Worm (Caenorhabditis elegans) whole organism, L1 larva: Measurements from ENCODE around the gene grd-6.

Experiments used
- C04F5.9 ChIP-seq: sonication (generic microtip); optimal IDR thresholded peaks from 2 replicates; lab custom pipeline; 2016; ENCODE audit warnings: missing genetic modification characterization, missing compliant biosample characterization
- C16A3.4 ChIP-seq: fragments of 150-350 bp; optimal IDR thresholded peaks from 2 replicates; lab custom pipeline; 2014; ENCODE audit warnings: missing biosample characterization, missing genetic modification characterization
- F16B12.6 ChIP-seq: fragments of 150-350 bp; optimal IDR thresholded peaks from 2 replicates; lab custom pipeline; 2014; ENCODE audit warnings: missing biosample characterization, missing genetic modification characterization
- blmp-1 ChIP-seq: fragments of 150-350 bp; optimal IDR thresholded peaks from 2 replicates; lab custom pipeline; 2014; ENCODE audit warnings: missing biosample characterization, missing genetic modification characterization
- ceh-8 ChIP-seq: fragments of 200-800 bp; sonication (Bioruptor generic); optimal IDR thresholded peaks from 2 replicates; lab custom pipeline; 2018; ENCODE audit warnings: mild to moderate bottlenecking, missing genetic modification characterization, moderate library complexity, missing compliant biosample characterization
- ceh-82 ChIP-seq, 3 experiments: fragments of 150-350 bp in 1 of 3; sonication (generic microtip) in 2 of 3; optimal IDR thresholded peaks; 2 replicates each; lab custom pipeline; 2014 to 2017; ENCODE audit warnings: missing biosample characterization in 3 of 3, missing genetic modification characterization in 3 of 3
- ceh-90 ChIP-seq: sonication (generic microtip); optimal IDR thresholded peaks from 2 replicates; lab custom pipeline; 2016; ENCODE audit warnings: missing genetic modification characterization, missing compliant biosample characterization
- ces-1 ChIP-seq: fragments of 150-350 bp; optimal IDR thresholded peaks from 2 replicates; lab custom pipeline; 2014; ENCODE audit warnings: missing biosample characterization, missing genetic modification reagents, missing genetic modification characterization
- dsc-1 ChIP-seq: sonication (generic microtip); optimal IDR thresholded peaks from 2 replicates; lab custom pipeline; 2016; ENCODE audit warnings: mild to moderate bottlenecking, missing genetic modification characterization, missing compliant biosample characterization
- efl-1 ChIP-seq, 4 experiments: fragments of 150-350 bp; optimal IDR thresholded peaks in 3 of 4; peaks in 1 of 4; 1 replicate in 1 of 4; 2 replicates in 3 of 4; lab custom pipeline; 2014; ENCODE audit warnings: missing biosample characterization in 2 of 4, missing genetic modification characterization in 2 of 4, missing genetic modification reagents in 2 of 4
- egl-13 ChIP-seq: sonication (generic microtip); optimal IDR thresholded peaks from 2 replicates; lab custom pipeline; 2016; ENCODE audit warnings: missing genotype, missing genetic modification reagents, missing genetic modification characterization, missing compliant biosample characterization
- egl-27 ChIP-seq, 2 experiments: fragments of 150-350 bp in 1 of 2; sonication (generic microtip); optimal IDR thresholded peaks; 3 replicates each; lab custom pipeline; 2017 to 2018; ENCODE audit warnings: missing biosample characterization in 2 of 2, missing genetic modification characterization in 2 of 2, missing genetic modification reagents in 2 of 2
- elt-3 ChIP-seq, 6 experiments: fragments of 150-350 bp in 1 of 6; sonication (generic microtip); optimal IDR thresholded peaks; 2 replicates each; lab custom pipeline; 2017 to 2018; ENCODE audit warnings: missing biosample characterization in 6 of 6, missing genetic modification characterization in 6 of 6, inconsistent platforms in 1 of 6
- ets-5 ChIP-seq: fragments of 200-800 bp; sonication (Bioruptor generic); IDR thresholded peaks from 2 replicates; pipeline ENCODE4 v1.3.6; 2022; ENCODE audit warnings: missing genetic modification characterization, missing compliant biosample characterization
- fkh-10 ChIP-seq: sonication (generic microtip); optimal IDR thresholded peaks from 2 replicates; lab custom pipeline; 2017; ENCODE audit warnings: missing biosample characterization, missing genetic modification reagents, missing genetic modification characterization
- fkh-8 ChIP-seq: sonication (generic microtip); optimal IDR thresholded peaks from 2 replicates; lab custom pipeline; 2016; ENCODE audit warnings: mild to moderate bottlenecking, missing genetic modification characterization, missing compliant biosample characterization
- fos-1 ChIP-seq: fragments of 150-350 bp; optimal IDR thresholded peaks from 2 replicates; lab custom pipeline; 2014; ENCODE audit warnings: missing biosample characterization, missing genetic modification characterization
- grh-1 ChIP-seq: fragments of 200-800 bp; sonication (Bioruptor generic); IDR thresholded peaks from 2 replicates; pipeline ENCODE4 v1.3.6; 2022; ENCODE audit warnings: missing genetic modification reagents, missing genetic modification characterization, missing compliant biosample characterization
- hlh-4 ChIP-seq: sonication (generic microtip); optimal IDR thresholded peaks from 2 replicates; lab custom pipeline; 2016; ENCODE audit warnings: mild to moderate bottlenecking, missing genetic modification characterization, missing compliant biosample characterization
- lin-14 ChIP-seq: fragments of 200-800 bp; sonication (Bioruptor generic); optimal IDR thresholded peaks from 2 replicates; lab custom pipeline; 2018; ENCODE audit warnings: mild to moderate bottlenecking, missing genetic modification characterization, moderate library complexity, missing compliant biosample characterization
- lin-15B ChIP-seq: fragments of 150-350 bp; sonication (generic microtip); optimal IDR thresholded peaks from 3 replicates; lab custom pipeline; 2014; ENCODE audit warnings: missing biosample characterization, missing genetic modification characterization
- mab-9 ChIP-seq: fragments of 200-800 bp; sonication (Bioruptor generic); IDR thresholded peaks from 2 replicates; pipeline ENCODE4 v1.3.6; 2022; ENCODE audit warnings: missing genetic modification reagents, missing genetic modification characterization, missing compliant biosample characterization
- mef-2 ChIP-seq: fragments of 150-350 bp; optimal IDR thresholded peaks from 2 replicates; lab custom pipeline; 2014; ENCODE audit warnings: missing biosample characterization, missing genetic modification characterization
- mep-1 ChIP-seq: fragments of 150-350 bp; optimal IDR thresholded peaks from 2 replicates; lab custom pipeline; 2014; ENCODE audit warnings: missing biosample characterization, missing genetic modification characterization
- nhr-19 ChIP-seq: fragments of 200-800 bp; sonication (Bioruptor generic); conservative IDR thresholded peaks from 2 replicates; pipeline ENCODE4 v1.3.6; 2022; ENCODE audit warnings: missing genetic modification characterization, missing compliant biosample characterization
- nhr-20 ChIP-seq: sonication (generic microtip); optimal IDR thresholded peaks from 2 replicates; lab custom pipeline; 2016; ENCODE audit warnings: mild to moderate bottlenecking, missing genetic modification characterization, missing compliant biosample characterization
- nhr-237 ChIP-seq: fragments of 150-350 bp; optimal IDR thresholded peaks from 2 replicates; lab custom pipeline; 2014; ENCODE audit warnings: missing biosample characterization, missing genetic modification characterization
- nhr-47 ChIP-seq: sonication (generic microtip); optimal IDR thresholded peaks from 2 replicates; lab custom pipeline; 2016; ENCODE audit warnings: mild to moderate bottlenecking, missing genetic modification characterization, moderate library complexity, missing compliant biosample characterization
- nhr-71 ChIP-seq: sonication (generic microtip); optimal IDR thresholded peaks from 2 replicates; lab custom pipeline; 2016; ENCODE audit warnings: mild to moderate bottlenecking, missing genetic modification characterization, moderate library complexity, missing compliant biosample characterization
- rnt-1 ChIP-seq: sonication (generic microtip); optimal IDR thresholded peaks from 2 replicates; lab custom pipeline; 2016; ENCODE audit warnings: mild to moderate bottlenecking, missing genetic modification characterization, moderate library complexity, missing compliant biosample characterization
- skn-1 ChIP-seq: fragments of 150-350 bp; optimal IDR thresholded peaks from 2 replicates; lab custom pipeline; 2014; ENCODE audit warnings: missing biosample characterization, missing genetic modification characterization
- swsn-7 ChIP-seq: sonication (generic microtip); optimal IDR thresholded peaks from 2 replicates; lab custom pipeline; 2016; ENCODE audit warnings: missing genetic modification characterization, missing compliant biosample characterization
- unc-62 ChIP-seq: fragments of 150-350 bp; optimal IDR thresholded peaks from 2 replicates; lab custom pipeline; 2014; ENCODE audit warnings: missing biosample characterization, missing genetic modification reagents, missing genetic modification characterization
- unc-86 ChIP-seq: sonication (generic microtip); optimal IDR thresholded peaks from 2 replicates; lab custom pipeline; 2016; ENCODE audit warnings: missing genetic modification characterization, missing compliant biosample characterization
- zag-1 ChIP-seq: fragments of 150-350 bp; optimal IDR thresholded peaks from 2 replicates; lab custom pipeline; 2014; ENCODE audit warnings: missing biosample characterization, missing genetic modification characterization

The grd-6 gene

DNA sequence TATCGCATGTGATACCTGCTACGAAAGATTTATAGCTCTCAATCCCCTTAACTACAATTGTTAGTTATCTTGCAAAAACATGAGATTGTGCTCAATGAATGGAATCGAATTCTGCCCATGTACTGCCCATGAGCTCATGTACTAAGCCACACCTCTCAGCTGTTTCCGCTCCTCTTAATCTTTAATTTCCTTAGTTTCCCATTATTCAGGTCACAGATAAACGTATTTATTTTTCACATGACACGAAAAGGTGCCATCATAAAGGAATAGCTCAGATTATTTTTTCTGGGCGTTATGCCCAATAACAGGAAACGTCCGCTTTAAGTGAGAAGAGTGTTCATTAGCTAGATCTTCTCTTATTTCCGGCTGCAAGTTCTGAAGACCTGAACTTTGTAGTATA is 35.6 kb upstream of the grd-6 start (continued):
- TF ChIP-seq efl-1 (optimal IDR thresholded peaks at IDR 0.05; lab: Kevin White, UChicago) (no peak), efl-1 (GFP tag; optimal IDR thresholded peaks at IDR 0.05 in 1 of 2; lab: Kevin White, UChicago) (peak in 1 of 2 experiments; percentile 59), elt-3 (tag; optimal IDR thresholded peaks at IDR 0.05; lab: Kevin White, UChicago) (no peak), lin-15B (tag; lab: Kevin White, UChicago) (no peak), nhr-47 (tag; lab: Kevin White, UChicago) (peak; percentile 42), nhr-237 (tag; lab: Kevin White, UChicago) (no peak), C16A3.4 (tag; lab: Kevin White, UChicago) (no peak), mef-2 (tag; lab: Kevin White, UChicago) (no peak), egl-27 (tag; optimal IDR thresholded peaks at IDR 0.05; lab: Kevin White, UChicago) (no peak), F16B12.6 (tag; lab: Kevin White, UChicago) (no peak), nhr-19 (GFP tag; lab: Robert Waterston, UW) (no peak), fos-1 (no peak), rnt-1 (tag; lab: Kevin White, UChicago) (no peak), ceh-90 (tag; lab: Kevin White, UChicago) (no peak), zag-1 (tag; lab: Kevin White, UChicago) (no peak), swsn-7 (no peak), egl-13 (peak; percentile 61), mep-1 (no peak)
- TF ChIP-seq, all 84 proteins: peak for 10

DNA sequence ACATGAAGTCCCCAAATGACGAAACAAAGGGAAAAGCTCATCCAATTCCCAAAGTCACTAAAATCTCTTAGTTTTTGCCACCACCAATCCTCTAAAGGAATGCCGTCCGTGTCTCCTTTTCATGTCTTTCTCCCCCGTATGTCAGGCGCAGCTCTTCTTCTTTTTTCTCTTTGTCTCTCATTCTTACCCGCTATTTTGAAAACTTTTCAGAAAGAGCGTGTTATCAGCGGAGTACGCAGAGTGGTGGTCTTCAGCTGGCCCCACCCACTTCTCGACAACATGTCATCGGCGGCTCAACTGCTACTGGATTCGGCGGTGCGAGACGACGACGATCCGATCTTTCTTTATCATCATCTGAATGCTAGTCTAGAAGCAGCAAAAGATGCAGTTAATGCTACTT is 30.3 kb upstream of the grd-6 start, which contains the start of gene sphr-1:
TSS of gene sphr-1 (plus strand) at position 205 of the 400 bp plus-strand sequence.
- TF ChIP-seq C04F5.9 (tag; lab: Kevin White, UChicago) (no peak), fkh-10 (GFP tag; lab: Kevin White, UChicago) (no peak), mep-1 (no peak), nhr-71 (peak; percentile 15), lin-14 (peak; percentile 61), ets-5 (GFP tag; lab: Robert Waterston, UW) (no peak), efl-1 (optimal IDR thresholded peaks at IDR 0.05; lab: Kevin White, UChicago) (peak; percentile 1 to 55), efl-1 (GFP tag; optimal IDR thresholded peaks at IDR 0.05 in 1 of 2; lab: Kevin White, UChicago) (no peak)

- TF ChIP-seq efl-1 (optimal IDR thresholded peaks at IDR 0.05; lab: Kevin White, UChicago): no peak
- TF ChIP-seq efl-1 (GFP tag; optimal IDR thresholded peaks at IDR 0.05 in 1 of 2; lab: Kevin White, UChicago): peak in 1 of 2 experiments; percentile 17
- peak; percentile 25 for TF ChIP-seq dsc-1 (tag; lab: Kevin White, UChicago)
- peak; percentile 1 for TF ChIP-seq fkh-8 (tag; lab: Kevin White, UChicago)
- TF ChIP-seq skn-1 (tag; lab: Kevin White, UChicago): no peak
- TF ChIP-seq hlh-4 (tag; lab: Kevin White, UChicago): no peak
- TF ChIP-seq egl-13: peak; percentile 27
- TF ChIP-seq unc-62 (GFP tag; lab: Kevin White, UChicago): no peak
- peak; percentile 22 for TF ChIP-seq nhr-47 (tag; lab: Kevin White, UChicago)
- no peak for TF ChIP-seq unc-86 (tag; lab: Kevin White, UChicago)
- TF ChIP-seq lin-14: peak; percentile 74
- TF ChIP-seq ceh-82 (tag; optimal IDR thresholded peaks at IDR 0.05; lab: Kevin White, UChicago): peak in 1 of 3 experiments; percentile 22
- peak; percentile 53 for TF ChIP-seq fkh-10 (GFP tag; lab: Kevin White, UChicago)
These were observed 27.6 kb upstream of the grd-6 start for ce11 chrV:9194055-9194454.

ce11 chrV:9197121-9197520 is 24.5 kb upstream of the grd-6 start, which contains the start of gene C24B5.4:
C24B5.4 (minus strand) TSS chrV:9197326.
- TF ChIP-seq efl-1 (optimal IDR thresholded peaks at IDR 0.05; lab: Kevin White, UChicago) (no peak), efl-1 (GFP tag; optimal IDR thresholded peaks at IDR 0.05 in 1 of 2; lab: Kevin White, UChicago) (no peak), ceh-8 (GFP tag; lab: Kevin White, UChicago) (no peak), skn-1 (tag; lab: Kevin White, UChicago) (no peak), nhr-20 (tag; lab: Kevin White, UChicago) (no peak), blmp-1 (tag; lab: Kevin White, UChicago) (peak; percentile 41), grh-1 (GFP tag; lab: Robert Waterston, UW) (no peak), mab-9 (GFP tag; lab: Robert Waterston, UW) (no peak), ces-1 (GFP tag; lab: Kevin White, UChicago) (no peak)
- TF ChIP-seq, all 84 proteins: peak for 1
